Worm (Caenorhabditis elegans): ENCODE data around the gene C17H12.11.

DNA sequence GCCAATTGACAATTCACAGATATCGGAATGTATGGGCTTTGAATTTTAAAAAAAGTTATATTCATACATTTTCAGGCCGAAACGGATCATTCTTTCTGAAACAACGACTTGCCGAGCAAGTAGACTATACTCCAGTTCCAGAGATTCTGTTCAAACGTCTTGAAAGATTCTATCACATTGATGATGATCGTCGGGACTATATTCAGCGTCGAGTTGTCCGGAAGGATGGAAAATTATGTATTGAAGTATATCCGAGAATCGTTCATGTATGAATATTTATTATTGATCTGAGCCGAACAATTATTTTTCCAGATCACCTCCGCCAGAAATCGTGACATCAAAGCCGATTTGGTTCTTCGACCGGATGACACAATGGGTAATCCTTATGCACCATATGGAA, 44.6 kb upstream of the C17H12.11 start:
- TF ChIP-seq egrh-3 (GFP tag; IDR thresholded peaks at IDR 0.05) (no peak), F39B2.1 (GFP tag; IDR thresholded peaks at IDR 0.05) (no peak), mxl-1 (tag; optimal IDR thresholded peaks at IDR 0.05) (no peak), snpc-1.1 (tag; optimal IDR thresholded peaks at IDR 0.05; ENCODE audit: insufficient read depth) (no peak), B0261.1 (tag; optimal IDR thresholded peaks at IDR 0.05) (no peak), athp-1 (tag; optimal IDR thresholded peaks at IDR 0.05) (no peak), lin-54 (GFP tag; optimal IDR thresholded peaks at IDR 0.05) (no peak), nhr-90 (tag; optimal IDR thresholded peaks at IDR 0.05) (no peak), chd-7 (tag; optimal IDR thresholded peaks at IDR 0.05) (no peak), ceh-40 (GFP tag; IDR thresholded peaks at IDR 0.05) (no peak), efl-1 (GFP tag; optimal IDR thresholded peaks at IDR 0.05) (no peak), dpl-1 (GFP tag; optimal IDR thresholded peaks at IDR 0.05) (no peak), lsy-27 (tag; optimal IDR thresholded peaks at IDR 0.05; ENCODE audit: borderline replicate concordance, insufficient read depth) (no peak)
